Worm (Caenorhabditis elegans) whole organism, late embryonic: ENCODE data around the gene mif-4.

Experiments
- C38D4.7 ChIP-seq: fragments of 200-800 bp; sonication (Bioruptor generic); optimal IDR thresholded peaks from 2 replicates; lab custom pipeline; 2018; ENCODE audit warnings: mild to moderate bottlenecking, missing genetic modification characterization, moderate library complexity, missing compliant biosample characterization
- K02D7.2 ChIP-seq: sonication (generic microtip); optimal IDR thresholded peaks from 2 replicates; lab custom pipeline; 2017; ENCODE audit warnings: mild to moderate bottlenecking, missing genetic modification characterization, missing compliant biosample characterization
- K09A11.1 ChIP-seq: sonication (generic microtip); optimal IDR thresholded peaks from 2 replicates; lab custom pipeline; 2017; ENCODE audit warnings: antibody characterized with exemption, mild to moderate bottlenecking, missing genetic modification characterization, missing compliant biosample characterization; ENCODE audit not compliant: insufficient read depth
- Y22D7AL.16 ChIP-seq: sonication (generic microtip); optimal IDR thresholded peaks from 2 replicates; lab custom pipeline; 2016; ENCODE audit warnings: missing genetic modification characterization, missing compliant biosample characterization
- ama-1 ChIP-seq: fragments of 150-350 bp; optimal IDR thresholded peaks from 2 replicates; lab custom pipeline; 2014
- ceh-18 ChIP-seq: sonication (generic microtip); optimal IDR thresholded peaks from 2 replicates; lab custom pipeline; 2016; ENCODE audit warnings: missing genetic modification characterization, missing compliant biosample characterization
- ceh-19 ChIP-seq: fragments of 200-800 bp; sonication (Bioruptor generic); optimal IDR thresholded peaks from 2 replicates; lab custom pipeline; 2018; ENCODE audit warnings: mild to moderate bottlenecking, missing genetic modification characterization, missing compliant biosample characterization
- ceh-2 ChIP-seq: sonication (generic microtip); optimal IDR thresholded peaks from 2 replicates; lab custom pipeline; 2016; ENCODE audit warnings: missing genotype, missing genetic modification characterization, missing compliant biosample characterization
- ceh-22 ChIP-seq: sonication (generic microtip); optimal IDR thresholded peaks from 2 replicates; lab custom pipeline; 2017; ENCODE audit warnings: missing biosample characterization, missing genetic modification characterization
- ceh-24 ChIP-seq: sonication (generic microtip); optimal IDR thresholded peaks from 2 replicates; lab custom pipeline; 2016; ENCODE audit warnings: mild to moderate bottlenecking, missing genetic modification characterization, missing compliant biosample characterization
- ceh-31 ChIP-seq: sonication (generic microtip); optimal IDR thresholded peaks from 2 replicates; lab custom pipeline; 2016; ENCODE audit warnings: missing genetic modification characterization, missing compliant biosample characterization
- ceh-34 ChIP-seq: sonication (generic microtip); optimal IDR thresholded peaks from 2 replicates; lab custom pipeline; 2016; ENCODE audit warnings: mild to moderate bottlenecking, missing genetic modification characterization, missing compliant biosample characterization
- ceh-45 ChIP-seq: fragments of 200-800 bp; sonication (Bioruptor generic); IDR thresholded peaks from 2 replicates; pipeline ENCODE4 v1.3.6; 2022; ENCODE audit warnings: missing genetic modification reagents, missing genetic modification characterization, missing compliant biosample characterization
- ceh-48 ChIP-seq: sonication (generic microtip); optimal IDR thresholded peaks from 2 replicates; lab custom pipeline; 2016; ENCODE audit warnings: missing genetic modification characterization, inconsistent platforms, missing compliant biosample characterization
- ceh-6 ChIP-seq: fragments of 200-800 bp; sonication (Bioruptor generic); optimal IDR thresholded peaks from 2 replicates; lab custom pipeline; 2018; ENCODE audit warnings: mild to moderate bottlenecking, missing genetic modification characterization, missing compliant biosample characterization
- ceh-9 ChIP-seq: sonication (generic microtip); optimal IDR thresholded peaks from 2 replicates; lab custom pipeline; 2016; ENCODE audit warnings: mild to moderate bottlenecking, missing genetic modification characterization, inconsistent platforms, missing compliant biosample characterization
- che-1 ChIP-seq: sonication (generic microtip); optimal IDR thresholded peaks from 2 replicates; lab custom pipeline; 2016; ENCODE audit warnings: mild to moderate bottlenecking, missing genetic modification characterization, missing compliant biosample characterization
- dmd-4 ChIP-seq: sonication (generic microtip); optimal IDR thresholded peaks from 2 replicates; lab custom pipeline; 2016; ENCODE audit warnings: borderline replicate concordance, missing genetic modification characterization, missing compliant biosample characterization
- elt-2 ChIP-seq: sonication (generic microtip); optimal IDR thresholded peaks from 2 replicates; lab custom pipeline; 2016; ENCODE audit warnings: missing genetic modification reagents, missing genetic modification characterization, missing compliant biosample characterization
- elt-4 ChIP-seq: sonication (generic microtip); optimal IDR thresholded peaks from 2 replicates; lab custom pipeline; 2016; ENCODE audit warnings: missing genetic modification characterization, missing compliant biosample characterization
- ets-4 ChIP-seq: sonication (generic microtip); optimal IDR thresholded peaks from 2 replicates; lab custom pipeline; 2016; ENCODE audit warnings: missing genetic modification characterization, missing compliant biosample characterization
- eyg-1 ChIP-seq: sonication (generic microtip); optimal IDR thresholded peaks from 2 replicates; lab custom pipeline; 2016; ENCODE audit warnings: missing genotype, missing genetic modification characterization, missing compliant biosample characterization
- gmeb-2 ChIP-seq: sonication (generic microtip); optimal IDR thresholded peaks from 2 replicates; lab custom pipeline; 2016; ENCODE audit warnings: missing genetic modification characterization, inconsistent platforms, missing compliant biosample characterization
- hlh-13 ChIP-seq: fragments of 200-800 bp; sonication (Bioruptor generic); optimal IDR thresholded peaks from 2 replicates; lab custom pipeline; 2018; ENCODE audit warnings: mild to moderate bottlenecking, missing genetic modification characterization, missing compliant biosample characterization
- hlh-30 ChIP-seq: sonication (generic microtip); optimal IDR thresholded peaks from 2 replicates; lab custom pipeline; 2017; ENCODE audit warnings: antibody characterized with exemption, missing genetic modification characterization, missing compliant biosample characterization; ENCODE audit not compliant: insufficient read depth
- hlh-6 ChIP-seq: sonication (generic microtip); optimal IDR thresholded peaks from 2 replicates; lab custom pipeline; 2016; ENCODE audit warnings: missing genotype, missing genetic modification characterization, missing compliant biosample characterization
- hlh-8 ChIP-seq: sonication (generic microtip); optimal IDR thresholded peaks from 2 replicates; lab custom pipeline; 2016; ENCODE audit warnings: missing genotype, missing genetic modification characterization, missing compliant biosample characterization
- lim-6 ChIP-seq: sonication (generic microtip); optimal IDR thresholded peaks from 2 replicates; lab custom pipeline; 2016; ENCODE audit warnings: missing genetic modification characterization, missing compliant biosample characterization
- madf-2 ChIP-seq: sonication (generic microtip); optimal IDR thresholded peaks from 2 replicates; lab custom pipeline; 2017; ENCODE audit warnings: missing genetic modification characterization, missing compliant biosample characterization
- mec-3 ChIP-seq: sonication (generic microtip); optimal IDR thresholded peaks from 2 replicates; lab custom pipeline; 2016; ENCODE audit warnings: borderline replicate concordance, missing genetic modification characterization, missing compliant biosample characterization
- nhr-232 ChIP-seq: sonication (generic microtip); optimal IDR thresholded peaks from 2 replicates; lab custom pipeline; 2016; ENCODE audit warnings: missing genetic modification characterization, missing compliant biosample characterization
- odd-2 ChIP-seq: sonication (generic microtip); optimal IDR thresholded peaks from 2 replicates; lab custom pipeline; 2017; ENCODE audit warnings: antibody characterized with exemption, mild to moderate bottlenecking, missing genetic modification characterization, missing compliant biosample characterization
- pat-9 ChIP-seq: fragments of 200-800 bp; sonication (Bioruptor generic); optimal IDR thresholded peaks from 2 replicates; lab custom pipeline; 2018; ENCODE audit warnings: mild to moderate bottlenecking, missing genetic modification characterization, moderate library complexity, missing compliant biosample characterization
- pax-1 ChIP-seq: fragments of 150-350 bp; optimal IDR thresholded peaks from 2 replicates; lab custom pipeline; 2014; ENCODE audit warnings: missing biosample characterization, missing genetic modification characterization
- pha-2 ChIP-seq: sonication (generic microtip); optimal IDR thresholded peaks from 2 replicates; lab custom pipeline; 2017; ENCODE audit warnings: mild to moderate bottlenecking, missing genetic modification characterization, missing compliant biosample characterization
- pha-4 ChIP-seq: fragments of 150-350 bp; optimal IDR thresholded peaks from 2 replicates; lab custom pipeline; 2018; ENCODE audit warnings: missing biosample characterization, missing genetic modification reagents, missing genetic modification characterization
- pqm-1 ChIP-seq: sonication (generic microtip); optimal IDR thresholded peaks from 2 replicates; lab custom pipeline; 2016; ENCODE audit warnings: missing genetic modification characterization, missing compliant biosample characterization
- ref-2 ChIP-seq: sonication (generic microtip); optimal IDR thresholded peaks from 2 replicates; lab custom pipeline; 2016; ENCODE audit warnings: missing genetic modification characterization, missing compliant biosample characterization
- rnt-1 ChIP-seq: sonication (generic microtip); optimal IDR thresholded peaks from 2 replicates; lab custom pipeline; 2016; ENCODE audit warnings: missing genetic modification characterization, missing compliant biosample characterization
- sox-2 ChIP-seq: fragments of 200-800 bp; sonication (Bioruptor generic); IDR thresholded peaks from 2 replicates; pipeline ENCODE4 v1.3.6; 2022; ENCODE audit warnings: missing genetic modification reagents, missing genetic modification characterization, missing compliant biosample characterization
- tbx-2 ChIP-seq: sonication (generic microtip); optimal IDR thresholded peaks from 2 replicates; lab custom pipeline; 2016; ENCODE audit warnings: missing genetic modification characterization, missing compliant biosample characterization
- tbx-7 ChIP-seq: sonication (generic microtip); optimal IDR thresholded peaks from 2 replicates; lab custom pipeline; 2016; ENCODE audit warnings: missing genotype, missing genetic modification characterization, missing compliant biosample characterization
- unc-3 ChIP-seq, 2 experiments: fragments of 200-800 bp in 1 of 2; sonication (Bioruptor generic) in 1 of 2; sonication (generic microtip) in 1 of 2; conservative IDR thresholded peaks in 1 of 2; optimal IDR thresholded peaks in 1 of 2; 2 replicates each; pipeline versions ENCODE4 v1.3.6 to Lab custom; 2016 to 2022; ENCODE audit warnings: missing compliant biosample characterization in 2 of 2, missing genetic modification characterization in 2 of 2, missing genetic modification reagents in 1 of 2
- unc-86 ChIP-seq: sonication (generic microtip); optimal IDR thresholded peaks from 2 replicates; lab custom pipeline; 2016; ENCODE audit warnings: missing genetic modification characterization, missing compliant biosample characterization
- ztf-16 ChIP-seq: sonication (generic microtip); optimal IDR thresholded peaks from 2 replicates; lab custom pipeline; 2017; ENCODE audit warnings: missing genetic modification characterization, missing compliant biosample characterization

Gene mif-4

ce11 chrIV:6326448-6326847 is 9.3 kb downstream of the mif-4 start, which contains the start of gene lsm-8:
lsm-8 (plus strand) TSS chrIV:6326526.
- TF ChIP-seq gmeb-2 (no peak), eyg-1 (tag; lab: Kevin White, UChicago) (no peak), ztf-16 (tag; lab: Kevin White, UChicago) (no peak), hlh-6 (no peak), ceh-48 (tag; lab: Kevin White, UChicago) (no peak), ceh-2 (tag; lab: Kevin White, UChicago) (no peak), pha-4 (tag; lab: Kevin White, UChicago) (no peak), ceh-24 (tag; lab: Kevin White, UChicago) (no peak), ceh-31 (tag; lab: Kevin White, UChicago) (no peak), tbx-7 (tag; lab: Kevin White, UChicago) (no peak), unc-3 (GFP tag; conservative IDR thresholded peaks at IDR 0.05; lab: Robert Waterston, UW) (no peak), unc-3 (tag; optimal IDR thresholded peaks at IDR 0.05; lab: Kevin White, UChicago) (no peak), madf-2 (tag; lab: Kevin White, UChicago) (no peak), ceh-22 (tag; lab: Kevin White, UChicago) (no peak)

ce11 chrIV:6325772-6326171 is 10.0 kb downstream of the mif-4 start:
- no peak for TF ChIP-seq unc-86 (tag; lab: Kevin White, UChicago)
- TF ChIP-seq Y22D7AL.16 (tag; lab: Kevin White, UChicago), result no peak
- no peak for TF ChIP-seq K02D7.2
- no peak for TF ChIP-seq ceh-31 (tag; lab: Kevin White, UChicago)
- TF ChIP-seq C38D4.7 (GFP tag; lab: Kevin White, UChicago), result no peak
- TF ChIP-seq ceh-24 (tag; lab: Kevin White, UChicago), result no peak
- TF ChIP-seq hlh-30 (tag; lab: Kevin White, UChicago), result no peak
- TF ChIP-seq, all 69 proteins: peak for 0

- TF ChIP-seq elt-4 (no peak), hlh-30 (tag; lab: Kevin White, UChicago) (peak; percentile 60), mec-3 (tag; lab: Kevin White, UChicago) (no peak), hlh-8 (tag; lab: Kevin White, UChicago) (peak; percentile 21), hlh-13 (GFP tag; lab: Kevin White, UChicago) (no peak), nhr-232 (tag; lab: Kevin White, UChicago) (no peak), elt-2 (peak; percentile 54), ceh-18 (peak; percentile 87), pat-9 (tag; lab: Kevin White, UChicago) (peak; percentile 31), pax-1 (tag; lab: Kevin White, UChicago) (peak; percentile 57), pha-2 (no peak), sox-2 (GFP tag; lab: Robert Waterston, UW) (no peak), ceh-2 (tag; lab: Kevin White, UChicago) (peak; percentile 55), ceh-31 (tag; lab: Kevin White, UChicago) (peak; percentile 90), lim-6 (tag; lab: Kevin White, UChicago) (no peak), ceh-34 (tag; lab: Kevin White, UChicago) (peak; percentile 71), K02D7.2 (no peak), ref-2 (tag; lab: Kevin White, UChicago) (peak; percentile 80), unc-86 (tag; lab: Kevin White, UChicago) (peak; percentile 59), pqm-1 (tag; lab: Kevin White, UChicago) (no peak), ama-1 (no peak), ets-4 (tag; lab: Kevin White, UChicago) (peak; percentile 54), K09A11.1 (peak; percentile 27), ceh-6 (GFP tag; lab: Kevin White, UChicago) (peak; percentile 26), dmd-4 (tag; lab: Kevin White, UChicago) (no peak), tbx-2 (tag; lab: Kevin White, UChicago) (peak; percentile 83), hlh-6 (peak; percentile 33), ceh-19 (peak; percentile 46), Y22D7AL.16 (tag; lab: Kevin White, UChicago) (no peak), ceh-9 (tag; lab: Kevin White, UChicago) (no peak), odd-2 (tag; lab: Kevin White, UChicago) (no peak), ceh-22 (tag; lab: Kevin White, UChicago) (no peak), ceh-45 (GFP tag; lab: Robert Waterston, UW) (no peak), che-1 (tag; lab: Kevin White, UChicago) (peak; percentile 52), gmeb-2 (peak; percentile 44), tbx-7 (tag; lab: Kevin White, UChicago) (no peak), rnt-1 (tag; lab: Kevin White, UChicago) (peak; percentile 81), ceh-24 (tag; lab: Kevin White, UChicago) (no peak), ceh-48 (tag; lab: Kevin White, UChicago) (peak; percentile 54)
These were observed 12.1 kb downstream of the mif-4 start, which contains the start of gene sqd-1 for ce11 chrIV:6323654-6324224. sqd-1 (plus strand) TSS chrIV:6324174.
